Fruit fly (Drosophila melanogaster) whole organism, embryonic: Measurements from ENCODE around the gene CG14995.

ENCODE experiments used
- CG11696 ChIP-seq: fragments of 200-800 bp; sonication (Bioruptor generic); IDR thresholded peaks from 2 replicates; pipeline ENCODE4 v1.3.6; 2022; ENCODE audit warnings: missing biosample characterization, missing genetic modification characterization
- CG9727 ChIP-seq: fragments of 200-800 bp; sonication (Bioruptor generic); optimal IDR thresholded peaks from 3 replicates; lab custom pipeline; 2017; ENCODE audit warnings: missing biosample characterization, mild to moderate bottlenecking, missing genetic modification characterization
- CTCF ChIP-seq: fragments of 200-800 bp; sonication (Bioruptor generic); optimal IDR thresholded peaks from 2 replicates; lab custom pipeline; 2017; ENCODE audit warnings: missing biosample characterization, mild to moderate bottlenecking, missing genetic modification characterization, moderate library complexity
- Hey ChIP-seq: fragments of 200-800 bp; sonication (Bioruptor generic); optimal IDR thresholded peaks from 3 replicates; lab custom pipeline; 2018; ENCODE audit warnings: missing biosample characterization, mild to moderate bottlenecking, missing genetic modification characterization
- Meics ChIP-seq: fragments of 200-800 bp; sonication (Bioruptor generic); optimal IDR thresholded peaks from 2 replicates; lab custom pipeline; 2017; ENCODE audit warnings: missing biosample characterization, mild to moderate bottlenecking, missing genetic modification characterization
- esg ChIP-seq: fragments of 200-800 bp; sonication (Bioruptor generic); conservative IDR thresholded peaks from 2 replicates; pipeline ENCODE4 v1.3.6; 2022; ENCODE audit warnings: missing biosample characterization, missing genetic modification characterization
- fru ChIP-seq: fragments of >200 bp; optimal IDR thresholded peaks from 2 replicates; lab custom pipeline; 2017
- klu ChIP-seq: fragments of 200-800 bp; sonication (Bioruptor generic); IDR thresholded peaks from 2 replicates; pipeline ENCODE4 v1.3.6; 2022; ENCODE audit warnings: missing biosample characterization, missing genetic modification characterization
- peb ChIP-seq: fragments of 200-800 bp; sonication (Bioruptor generic); IDR thresholded peaks from 2 replicates; pipeline ENCODE4 v1.3.6; 2022; ENCODE audit warnings: missing biosample characterization, missing genetic modification characterization
- vfl ChIP-seq: fragments of 200-800 bp; sonication (Bioruptor generic); optimal IDR thresholded peaks from 2 replicates; lab custom pipeline; 2016; ENCODE audit warnings: missing biosample characterization, missing genetic modification characterization

- TF ChIP-seq esg (GFP tag; lab: Robert Waterston, UW) (no peak), CG9727 (no peak), Meics (GFP tag; lab: Kevin White, UChicago) (no peak), klu (GFP tag; lab: Robert Waterston, UW) (no peak), Hey (tag; lab: Kevin White, UChicago) (no peak), CTCF (GFP tag; lab: Kevin White, UChicago) (no peak), CG11696 (no peak), fru (no peak), vfl (GFP tag; lab: Kevin White, UChicago) (no peak), peb (GFP tag; lab: Robert Waterston, UW) (no peak)
Observed at dm6 chr3L:4120358-4121349, 17.6 kb upstream of the CG14995 start.
